Worm (Caenorhabditis elegans): ENCODE results near the gene fbxa-37.

ce11 chrIII:1279197-1279596, 5.6 kb upstream of the fbxa-37 start:
- no peak for TF ChIP-seq mep-1 (tag; optimal IDR thresholded peaks at IDR 0.05)
- TF ChIP-seq lsy-2 (tag; optimal IDR thresholded peaks at IDR 0.05): no peak
- TF ChIP-seq elt-3 (tag; optimal IDR thresholded peaks at IDR 0.05): no peak

Measured in whole organism, mixed stage, embryonic.